Worm (Caenorhabditis elegans) whole organism, L4 larva: Measurements from ENCODE around the gene fbxc-30.
"Not testable (repeated sequence)": the region's sequence is repeated elsewhere in the genome, so short reads cannot be mapped to it uniquely, and the experiment has no call there.

Source experiments
- Y5F2A.4 ChIP-seq: fragments of 200-800 bp; sonication (Bioruptor generic); optimal IDR thresholded peaks from 2 replicates; lab custom pipeline; 2018; ENCODE audit warnings: mild to moderate bottlenecking, missing genetic modification characterization, missing compliant biosample characterization
- Y75B8A.6 ChIP-seq: fragments of 200-800 bp; sonication (Bioruptor generic); IDR thresholded peaks from 2 replicates; pipeline ENCODE4 v1.3.6; 2022; ENCODE audit warnings: missing genetic modification reagents, missing genetic modification characterization, missing compliant biosample characterization
- aha-1 ChIP-seq: fragments of 150-350 bp; peaks from one replicate; lab custom pipeline; 2014; ENCODE audit warnings: missing biosample characterization, missing genetic modification characterization
- aly-2 ChIP-seq: sonication (generic microtip); optimal IDR thresholded peaks from 2 replicates; lab custom pipeline; 2018; ENCODE audit warnings: missing biosample characterization, missing genetic modification characterization
- ceh-82 ChIP-seq: sonication (generic microtip); optimal IDR thresholded peaks from 2 replicates; lab custom pipeline; 2017; ENCODE audit warnings: missing biosample characterization, missing genetic modification characterization
- cey-2 ChIP-seq: sonication (generic microtip); optimal IDR thresholded peaks from 3 replicates; lab custom pipeline; 2017; ENCODE audit warnings: missing genetic modification characterization, mild to moderate bottlenecking, missing compliant biosample characterization, antibody characterized with exemption, borderline replicate concordance; ENCODE audit not compliant: insufficient read depth
- dmd-9 ChIP-seq: fragments of 200-800 bp; sonication (Bioruptor generic); IDR thresholded peaks from 2 replicates; pipeline ENCODE4 v1.3.6; 2022; ENCODE audit warnings: missing genetic modification reagents, missing genetic modification characterization, missing compliant biosample characterization
- dpl-1 ChIP-seq: fragments of 150-350 bp; optimal IDR thresholded peaks from 2 replicates; lab custom pipeline; 2014; ENCODE audit warnings: missing biosample characterization, missing genetic modification reagents, missing genetic modification characterization
- egl-43 ChIP-seq: fragments of 200-800 bp; sonication (Bioruptor generic); IDR thresholded peaks from 2 replicates; pipeline ENCODE4 v1.3.6; 2022; ENCODE audit warnings: missing genetic modification reagents, missing genetic modification characterization, missing compliant biosample characterization
- fkh-10 ChIP-seq: fragments of 150-350 bp; optimal IDR thresholded peaks from 2 replicates; lab custom pipeline; 2014; ENCODE audit warnings: missing biosample characterization, missing genetic modification reagents, missing genetic modification characterization
- hif-1 ChIP-seq, 2 experiments: sonication (generic microtip); optimal IDR thresholded peaks; 2 replicates each; lab custom pipeline; 2016 to 2017; ENCODE audit warnings: missing compliant biosample characterization in 2 of 2, missing genetic modification characterization in 2 of 2, missing genetic modification reagents in 2 of 2, missing genotype in 2 of 2, mild to moderate bottlenecking in 1 of 2
- hlh-30 ChIP-seq: sonication (generic microtip); optimal IDR thresholded peaks from 2 replicates; lab custom pipeline; 2017; ENCODE audit warnings: antibody characterized with exemption, mild to moderate bottlenecking, missing genetic modification characterization, missing compliant biosample characterization; ENCODE audit not compliant: insufficient read depth
- lim-7 ChIP-seq: fragments of 200-800 bp; sonication (Bioruptor generic); IDR thresholded peaks from 2 replicates; pipeline ENCODE4 v1.3.6; 2022; ENCODE audit warnings: missing genetic modification characterization, missing compliant biosample characterization
- lin-13 ChIP-seq: fragments of 150-350 bp; optimal IDR thresholded peaks from 2 replicates; lab custom pipeline; 2014; ENCODE audit warnings: missing biosample characterization, missing genetic modification reagents, missing genetic modification characterization
- lin-15B ChIP-seq: fragments of 150-350 bp; sonication (generic microtip); optimal IDR thresholded peaks from 3 replicates; lab custom pipeline; 2014; ENCODE audit warnings: missing biosample characterization, missing genetic modification characterization
- lin-39 ChIP-seq: fragments of 150-350 bp; optimal IDR thresholded peaks from 2 replicates; lab custom pipeline; 2014; ENCODE audit warnings: missing biosample characterization, missing genetic modification reagents, missing genetic modification characterization
- lir-3 ChIP-seq: sonication (generic microtip); optimal IDR thresholded peaks from 2 replicates; lab custom pipeline; 2016; ENCODE audit warnings: mild to moderate bottlenecking, missing genetic modification characterization, missing compliant biosample characterization
- madf-5 ChIP-seq, 2 experiments: fragments of 200-800 bp; sonication (Bioruptor generic); IDR thresholded peaks; 2 replicates each; pipeline ENCODE4 v1.3.6; 2022; ENCODE audit warnings: missing compliant biosample characterization in 2 of 2, missing genetic modification characterization in 2 of 2
- mep-1 ChIP-seq: fragments of 150-350 bp; sonication (generic microtip); optimal IDR thresholded peaks from 3 replicates; lab custom pipeline; 2014; ENCODE audit warnings: missing biosample characterization, missing genetic modification characterization
- nhr-10 ChIP-seq: fragments of 150-350 bp; optimal IDR thresholded peaks from 2 replicates; lab custom pipeline; 2014; ENCODE audit warnings: missing biosample characterization, missing genetic modification characterization
- nhr-102 ChIP-seq: sonication (generic microtip); optimal IDR thresholded peaks from 2 replicates; lab custom pipeline; 2016; ENCODE audit warnings: mild to moderate bottlenecking, missing genetic modification characterization, moderate library complexity, missing compliant biosample characterization
- nhr-11 ChIP-seq: fragments of 150-350 bp; optimal IDR thresholded peaks from 2 replicates; lab custom pipeline; 2014; ENCODE audit warnings: missing biosample characterization, missing genetic modification characterization
- nhr-237 ChIP-seq: sonication (generic microtip); optimal IDR thresholded peaks from 2 replicates; lab custom pipeline; 2017; ENCODE audit warnings: missing biosample characterization, missing genetic modification characterization
- nhr-28 ChIP-seq: fragments of 150-350 bp; optimal IDR thresholded peaks from 2 replicates; lab custom pipeline; 2014; ENCODE audit warnings: missing biosample characterization, missing genetic modification characterization
- nhr-76 ChIP-seq: fragments of 150-350 bp; optimal IDR thresholded peaks from 2 replicates; lab custom pipeline; 2014; ENCODE audit warnings: missing biosample characterization, missing genetic modification characterization
- pha-4 ChIP-seq, 2 experiments: fragments of 150-350 bp in 1 of 2; fragments of 200-800 bp in 1 of 2; sonication (Bioruptor generic) in 1 of 2; IDR thresholded peaks in 1 of 2; optimal IDR thresholded peaks in 1 of 2; 2 replicates each; pipeline versions ENCODE4 v1.3.6 to Lab custom; 2014 to 2022; ENCODE audit warnings: missing genetic modification characterization in 2 of 2, missing genetic modification reagents in 2 of 2, missing biosample characterization in 1 of 2, missing compliant biosample characterization in 1 of 2
- saeg-2 ChIP-seq: fragments of 200-800 bp; sonication (Bioruptor generic); IDR thresholded peaks from 2 replicates; pipeline ENCODE4 v1.3.6; 2022; ENCODE audit warnings: missing genetic modification reagents, missing genetic modification characterization, missing compliant biosample characterization
- skn-1 ChIP-seq: fragments of 150-350 bp; optimal IDR thresholded peaks from 2 replicates; lab custom pipeline; 2014; ENCODE audit warnings: missing biosample characterization, missing genetic modification characterization
- snpc-1.2 ChIP-seq: fragments of 200-800 bp; sonication (Bioruptor generic); IDR thresholded peaks from 2 replicates; pipeline ENCODE4 v1.3.6; 2022; ENCODE audit warnings: missing genetic modification reagents, missing genetic modification characterization, missing compliant biosample characterization
- spr-1 ChIP-seq: sonication (generic microtip); optimal IDR thresholded peaks from 2 replicates; lab custom pipeline; 2016; ENCODE audit warnings: mild to moderate bottlenecking, missing genetic modification characterization, missing compliant biosample characterization
- spr-3 ChIP-seq: fragments of 200-800 bp; sonication (Bioruptor generic); optimal IDR thresholded peaks from 2 replicates; lab custom pipeline; 2018; ENCODE audit warnings: mild to moderate bottlenecking, missing genetic modification characterization, missing compliant biosample characterization
- tag-97 ChIP-seq: fragments of 200-800 bp; sonication (Bioruptor generic); IDR thresholded peaks from 2 replicates; pipeline ENCODE4 v1.3.6; 2022; ENCODE audit warnings: missing genetic modification characterization, missing compliant biosample characterization
- unc-62 ChIP-seq, 3 experiments: fragments of 150-350 bp in 1 of 3; sonication (generic microtip); optimal IDR thresholded peaks in 2 of 3; peaks in 1 of 3; 1 replicate in 1 of 3; 2 replicates in 2 of 3; lab custom pipeline; 2014 to 2017; ENCODE audit warnings: missing biosample characterization in 3 of 3, missing genetic modification characterization in 3 of 3, missing genetic modification reagents in 3 of 3, missing genotype in 1 of 3
- zfp-2 ChIP-seq: sonication (generic microtip); optimal IDR thresholded peaks from 2 replicates; lab custom pipeline; 2016; ENCODE audit warnings: mild to moderate bottlenecking, missing genetic modification characterization, missing compliant biosample characterization

fbxc-30 gene

ce11 chrII:923521-923920 lies 6.1 kb downstream of the fbxc-30 start, which contains the start of gene fbxc-28:
Gene fbxc-28, plus strand, starts transcription at chrII:923821.
- no peak for TF ChIP-seq mep-1 (tag; lab: Kevin White, UChicago)
- no peak for TF ChIP-seq Y75B8A.6
- TF ChIP-seq nhr-28 = no peak
- no peak for TF ChIP-seq lir-3
- no peak for TF ChIP-seq nhr-10 (tag; lab: Kevin White, UChicago)
- TF ChIP-seq spr-3 = no peak
- TF ChIP-seq nhr-102 (tag; lab: Kevin White, UChicago) = no peak
- TF ChIP-seq, all 104 proteins: peak for 0

DNA sequence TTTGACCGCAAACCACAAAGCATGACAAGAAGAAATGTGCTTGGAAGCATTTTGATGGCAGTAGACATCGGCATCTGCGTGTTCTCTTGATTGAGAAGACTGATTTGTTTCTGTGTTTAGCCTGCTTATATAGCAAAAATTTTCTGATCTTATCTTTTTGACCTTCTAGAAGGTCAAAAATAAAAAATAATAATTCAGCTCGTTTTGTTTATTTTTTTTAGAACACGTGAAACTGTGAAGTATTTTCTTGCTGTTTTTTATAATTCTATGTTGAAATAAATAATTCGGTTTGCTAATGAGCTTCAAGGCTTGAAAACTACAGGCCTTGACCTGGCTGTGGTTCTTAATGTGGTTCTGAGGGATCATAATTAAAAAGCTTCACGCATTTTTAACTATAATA lies 9.9 kb downstream of the fbxc-30 start, which contains the start of gene R07C3.13:
R07C3.13 (minus strand) TSS at position 101 of the 400 bp plus-strand sequence.
- no peak for TF ChIP-seq nhr-11
- no peak for TF ChIP-seq Y5F2A.4 (GFP tag; lab: Kevin White, UChicago)
- TF ChIP-seq hif-1 (tag; optimal IDR thresholded peaks at IDR 0.05; lab: Kevin White, UChicago) = no peak
- TF ChIP-seq snpc-1.2 (GFP tag; lab: Robert Waterston, UW) = no peak
- TF ChIP-seq Y75B8A.6 = no peak
- TF ChIP-seq hlh-30 (tag; lab: Kevin White, UChicago) = no peak
- TF ChIP-seq madf-5 (GFP tag; IDR thresholded peaks at IDR 0.05; lab: Robert Waterston, UW) = no peak
- TF ChIP-seq nhr-237 (tag; lab: Kevin White, UChicago) = no peak
- no peak for TF ChIP-seq cey-2
- TF ChIP-seq saeg-2 (GFP tag; lab: Robert Waterston, UW) = no peak
- TF ChIP-seq lin-15B = no peak

DNA sequence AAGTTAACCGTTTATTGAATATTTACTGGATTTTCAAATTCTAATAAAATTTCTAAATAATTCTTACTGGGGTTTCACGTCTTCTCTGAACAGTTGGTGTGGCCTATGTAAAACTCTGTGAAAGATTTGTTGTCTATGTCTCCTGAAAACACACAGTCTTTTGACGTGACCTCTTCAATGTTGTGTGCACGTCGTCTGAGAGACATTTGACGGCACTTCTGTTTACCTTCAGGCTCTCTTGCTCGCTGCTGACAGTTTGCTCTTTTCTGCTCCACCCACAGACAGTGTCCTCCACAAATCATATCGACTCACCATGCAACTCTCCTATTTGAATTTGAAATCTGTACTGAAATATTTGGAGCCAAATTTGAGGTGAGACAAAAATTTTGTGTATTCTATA lies 13.4 kb downstream of the fbxc-30 start, which contains the start of gene fbxc-34:
fbxc-34 (plus strand) TSS at position 301 of the 400 bp plus-strand sequence.
- not testable (repeated sequence) for TF ChIP-seq lin-39 (tag; lab: Kevin White, UChicago); saeg-2 (GFP tag; lab: Robert Waterston, UW); lim-7 (GFP tag; lab: Robert Waterston, UW)

- TF ChIP-seq dpl-1 (no peak), ceh-82 (tag; lab: Kevin White, UChicago) (no peak), spr-1 (tag; lab: Kevin White, UChicago) (no peak), zfp-2 (no peak), lin-13 (GFP tag; lab: Kevin White, UChicago) (no peak)
Observed at ce11 chrII:932718-933117, 15.3 kb downstream of the fbxc-30 start, which contains the start of gene acs-15. Gene acs-15, plus strand, starts transcription at chrII:933018.

DNA sequence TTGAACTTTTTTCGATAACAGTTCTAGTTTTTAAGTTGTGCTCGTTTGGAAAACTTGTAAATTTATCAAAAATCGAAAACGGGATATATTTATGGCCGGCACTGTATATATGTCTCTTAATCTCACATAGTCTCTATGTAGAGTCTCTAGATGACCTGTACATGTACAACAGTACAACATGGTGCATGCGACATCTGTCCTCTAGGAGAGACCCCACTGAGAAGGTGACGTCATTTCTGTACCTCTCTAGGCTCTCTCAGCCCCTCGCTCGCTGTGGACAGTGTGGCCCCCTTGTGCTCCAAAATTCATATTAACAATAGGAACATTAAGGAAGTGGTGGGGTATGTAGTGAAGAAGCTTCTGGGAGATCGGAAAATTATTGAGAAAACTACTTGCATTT lies 19.8 kb downstream of the fbxc-30 start:
- TF ChIP-seq aly-2 (tag; lab: Kevin White, UChicago) (no peak), aha-1 (tag; lab: Kevin White, UChicago) (peak; percentile 23), tag-97 (no peak), spr-3 (no peak), unc-62 (GFP tag; optimal IDR thresholded peaks at IDR 0.05 in 1 of 2; lab: Kevin White, UChicago) (peak in 1 of 2 experiments; percentile 28), unc-62 (tag; optimal IDR thresholded peaks at IDR 0.05; lab: Kevin White, UChicago) (no peak), egl-43 (GFP tag; lab: Robert Waterston, UW) (no peak)

DNA sequence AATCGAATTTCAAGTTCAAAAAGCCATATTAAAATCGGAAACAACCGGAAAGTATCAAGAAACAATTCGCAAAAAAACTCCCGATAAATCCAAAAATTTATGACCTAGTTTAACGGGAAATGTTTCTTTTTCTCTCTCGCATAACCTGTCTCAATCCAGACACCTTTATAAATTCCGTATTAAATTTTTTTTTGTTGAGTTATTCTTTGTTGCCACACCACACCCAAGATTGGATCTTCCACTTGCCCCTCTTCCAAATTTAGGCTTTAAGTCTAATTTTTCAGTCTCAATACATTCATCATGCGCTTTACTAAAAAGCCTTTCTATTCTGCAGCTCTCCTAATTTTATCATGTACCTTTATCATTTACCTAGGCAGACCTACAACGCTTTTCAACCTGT lies 21.1 kb downstream of the fbxc-30 start, which contains the start of gene R07C3.3:
R07C3.3 (plus strand) TSS at position 301 of the 400 bp plus-strand sequence.
- TF ChIP-seq cey-2 (no peak), dmd-9 (GFP tag; lab: Robert Waterston, UW) (no peak), saeg-2 (GFP tag; lab: Robert Waterston, UW) (no peak), fkh-10 (GFP tag; lab: Kevin White, UChicago) (no peak), skn-1 (tag; lab: Kevin White, UChicago) (no peak), lim-7 (GFP tag; lab: Robert Waterston, UW) (no peak), tag-97 (no peak), nhr-76 (no peak), pha-4 (GFP tag; IDR thresholded peaks at IDR 0.05; lab: Robert Waterston, UW) (no peak), pha-4 (tag; optimal IDR thresholded peaks at IDR 0.05; lab: Kevin White, UChicago) (no peak), lir-3 (no peak), spr-1 (tag; lab: Kevin White, UChicago) (no peak)
